Fruit fly (Drosophila melanogaster) whole organism, embryonic: ENCODE results near the gene CG32488.

Source experiments
- Blimp-1 ChIP-seq: fragments of 200-800 bp; sonication (Bioruptor generic); optimal IDR thresholded peaks from 3 replicates; lab custom pipeline; 2018; ENCODE audit warnings: missing biosample characterization, missing genetic modification characterization, mild to moderate bottlenecking, moderate library complexity, missing genetic modification reagents
- Bteb2 ChIP-seq: fragments of 200-800 bp; sonication (Bioruptor generic); optimal IDR thresholded peaks from 2 replicates; lab custom pipeline; 2016; ENCODE audit warnings: missing biosample characterization, missing genetic modification characterization
- CG10267 ChIP-seq: fragments of 200-800 bp; sonication (Bioruptor generic); optimal IDR thresholded peaks from 2 replicates; lab custom pipeline; 2018; ENCODE audit warnings: missing biosample characterization, mild to moderate bottlenecking, missing genetic modification characterization, moderate library complexity
- CG10565 ChIP-seq: fragments of 200-800 bp; sonication (Bioruptor generic); optimal IDR thresholded peaks from 3 replicates; lab custom pipeline; 2016; ENCODE audit warnings: missing biosample characterization, mild to moderate bottlenecking, missing genetic modification characterization
- CG11085 ChIP-seq: fragments of 200-800 bp; sonication (Bioruptor generic); IDR thresholded peaks from 2 replicates; pipeline ENCODE4 v1.3.6; 2022; ENCODE audit warnings: missing biosample characterization, missing genetic modification characterization
- CG11093 ChIP-seq: fragments of 200-800 bp; sonication (Bioruptor generic); IDR thresholded peaks from 3 replicates; pipeline ENCODE4 v1.3.6; 2022; ENCODE audit warnings: missing biosample characterization, missing genetic modification characterization
- CG12942 ChIP-seq: fragments of 200-800 bp; sonication (Bioruptor generic); optimal IDR thresholded peaks from 3 replicates; lab custom pipeline; 2016; ENCODE audit warnings: missing biosample characterization, missing genetic modification characterization
- CG15011 ChIP-seq: fragments of 200-800 bp; sonication (Bioruptor generic); optimal IDR thresholded peaks from 3 replicates; lab custom pipeline; 2018; ENCODE audit warnings: missing biosample characterization, mild to moderate bottlenecking, missing genetic modification characterization
- CG15073 ChIP-seq: fragments of 200-800 bp; sonication (Bioruptor generic); optimal IDR thresholded peaks from 2 replicates; lab custom pipeline; 2016; ENCODE audit warnings: missing biosample characterization, missing genetic modification characterization
- CG15514 ChIP-seq: fragments of 200-800 bp; sonication (Bioruptor generic); optimal IDR thresholded peaks from 3 replicates; lab custom pipeline; 2017; ENCODE audit warnings: missing biosample characterization, missing genetic modification characterization, mild to moderate bottlenecking, moderate library complexity, missing genetic modification reagents
- CG16815 ChIP-seq: fragments of 200-800 bp; sonication (Bioruptor generic); optimal IDR thresholded peaks from 3 replicates; lab custom pipeline; 2017; ENCODE audit warnings: missing biosample characterization, mild to moderate bottlenecking, missing genetic modification characterization
- CG17385 ChIP-seq: fragments of 200-800 bp; sonication (Bioruptor generic); optimal IDR thresholded peaks from 3 replicates; lab custom pipeline; 2018; ENCODE audit warnings: missing biosample characterization, mild to moderate bottlenecking, missing genetic modification characterization
- CG17568 ChIP-seq: fragments of 200-800 bp; sonication (Bioruptor generic); optimal IDR thresholded peaks from 2 replicates; lab custom pipeline; 2018; ENCODE audit warnings: missing biosample characterization, mild to moderate bottlenecking, missing genetic modification characterization, moderate library complexity
- CG2199 ChIP-seq: fragments of 200-800 bp; sonication (Bioruptor generic); IDR thresholded peaks from 3 replicates; pipeline ENCODE4 v1.3.6; 2022; ENCODE audit warnings: missing biosample characterization, missing genetic modification characterization
- CG31224 ChIP-seq: fragments of 200-800 bp; sonication (Bioruptor generic); IDR thresholded peaks from 2 replicates; pipeline ENCODE4 v1.3.6; 2022; ENCODE audit warnings: missing biosample characterization, missing genetic modification characterization
- CG34422 ChIP-seq: fragments of 200-800 bp; sonication (Bioruptor generic); IDR thresholded peaks from 3 replicates; pipeline ENCODE4 v1.3.6; 2022; ENCODE audit warnings: missing biosample characterization, missing genetic modification characterization
- CG4424 ChIP-seq: fragments of 200-800 bp; sonication (Bioruptor generic); optimal IDR thresholded peaks from 3 replicates; lab custom pipeline; 2016; ENCODE audit warnings: missing biosample characterization, missing genetic modification characterization
- CG4617 ChIP-seq: fragments of 200-800 bp; sonication (Bioruptor generic); optimal IDR thresholded peaks from 3 replicates; lab custom pipeline; 2016; ENCODE audit warnings: missing biosample characterization, missing genetic modification characterization, borderline replicate concordance
- CoRest ChIP-seq: fragments of 200-800 bp; sonication (Bioruptor generic); optimal IDR thresholded peaks from 3 replicates; lab custom pipeline; 2018; ENCODE audit warnings: missing biosample characterization, mild to moderate bottlenecking, missing genetic modification characterization, moderate library complexity
- D ChIP-seq, 2 experiments: fragments of 200-800 bp in 1 of 2; fragments of >200 bp in 1 of 2; sonication (Bioruptor generic) in 1 of 2; optimal IDR thresholded peaks; 2 replicates in 1 of 2; 3 replicates in 1 of 2; lab custom pipeline; 2017; ENCODE audit warnings: mild to moderate bottlenecking in 1 of 2, missing biosample characterization in 1 of 2, missing genetic modification characterization in 1 of 2, missing genetic modification reagents in 1 of 2
- Dek ChIP-seq: fragments of 200-800 bp; sonication (Bioruptor generic); optimal IDR thresholded peaks from 3 replicates; lab custom pipeline; 2019; ENCODE audit warnings: missing biosample characterization, mild to moderate bottlenecking, missing genetic modification characterization, moderate library complexity
- E2f1 ChIP-seq: fragments of 200-800 bp; sonication (Bioruptor generic); IDR thresholded peaks from 2 replicates; pipeline ENCODE4 v1.3.6; 2022; ENCODE audit warnings: missing biosample characterization, missing genetic modification characterization
- HLHmδ ChIP-seq: fragments of 200-800 bp; sonication (Bioruptor generic); optimal IDR thresholded peaks from 2 replicates; lab custom pipeline; 2018; ENCODE audit warnings: missing biosample characterization, mild to moderate bottlenecking, missing genetic modification characterization, moderate library complexity
- Hr3 ChIP-seq: fragments of 200-800 bp; sonication (Bioruptor generic); optimal IDR thresholded peaks from 3 replicates; lab custom pipeline; 2016; ENCODE audit warnings: missing biosample characterization, missing genetic modification characterization
- Hr51 ChIP-seq, 2 experiments: fragments of 200-800 bp; sonication (Bioruptor generic); optimal IDR thresholded peaks; 2 replicates in 1 of 2; 3 replicates in 1 of 2; lab custom pipeline; 2016 to 2018; ENCODE audit warnings: missing biosample characterization in 2 of 2, missing genetic modification characterization in 2 of 2, mild to moderate bottlenecking in 1 of 2, moderate library complexity in 1 of 2
- Lhr ChIP-seq: fragments of 200-800 bp; sonication (Bioruptor generic); optimal IDR thresholded peaks from 3 replicates; lab custom pipeline; 2017; ENCODE audit warnings: mild to moderate bottlenecking, missing biosample characterization, missing genetic modification reagents, missing genetic modification characterization
- Lpt ChIP-seq: fragments of >200 bp; optimal IDR thresholded peaks from 2 replicates; lab custom pipeline; 2018; ENCODE audit warnings: missing biosample characterization, missing genetic modification characterization
- Med ChIP-seq: fragments of 200-800 bp; sonication (Bioruptor generic); peaks from one replicate; lab custom pipeline; 2016; ENCODE audit warnings: missing biosample characterization, missing genetic modification characterization, mild to moderate bottlenecking, inconsistent platforms, moderate library complexity
- NFAT ChIP-seq: fragments of 200-800 bp; sonication (Bioruptor generic); IDR thresholded peaks from 2 replicates; pipeline ENCODE4 v1.3.6; 2022; ENCODE audit warnings: missing biosample characterization, missing genetic modification characterization
- TFAM ChIP-seq: fragments of 200-800 bp; sonication (Bioruptor generic); optimal IDR thresholded peaks from 2 replicates; lab custom pipeline; 2017; ENCODE audit warnings: missing biosample characterization, missing genetic modification characterization, inconsistent platforms
- ato ChIP-seq: fragments of 200-800 bp; sonication (Bioruptor generic); IDR thresholded peaks from 2 replicates; pipeline ENCODE4 v1.3.6; 2022; ENCODE audit warnings: missing biosample characterization, missing genetic modification characterization; ENCODE audit not compliant: partially characterized antibody
- chn ChIP-seq: fragments of 200-800 bp; sonication (Bioruptor generic); optimal IDR thresholded peaks from 2 replicates; lab custom pipeline; 2016; ENCODE audit warnings: missing biosample characterization, missing genetic modification characterization
- da ChIP-seq: fragments of 200-800 bp; sonication (Bioruptor generic); optimal IDR thresholded peaks from 2 replicates; lab custom pipeline; 2016; ENCODE audit warnings: missing biosample characterization, missing genetic modification characterization
- dan ChIP-seq: fragments of 200-800 bp; sonication (Bioruptor generic); IDR thresholded peaks from 2 replicates; pipeline ENCODE4 v1.3.6; 2022; ENCODE audit warnings: missing biosample characterization, missing genetic modification characterization
- dysf ChIP-seq: fragments of 200-800 bp; sonication (Bioruptor generic); IDR thresholded peaks from 3 replicates; pipeline ENCODE4 v1.3.6; 2022; ENCODE audit warnings: missing biosample characterization, missing genetic modification characterization
- hbn ChIP-seq: fragments of 200-800 bp; sonication (Bioruptor generic); IDR thresholded peaks from 2 replicates; pipeline ENCODE4 v1.3.6; 2022; ENCODE audit warnings: missing biosample characterization, missing genetic modification characterization; ENCODE audit not compliant: partially characterized antibody
- hth ChIP-seq: fragments of >200 bp; optimal IDR thresholded peaks from 2 replicates; lab custom pipeline; 2017; ENCODE audit warnings: inconsistent platforms
- ind ChIP-seq: fragments of 200-800 bp; sonication (Bioruptor generic); optimal IDR thresholded peaks from 3 replicates; lab custom pipeline; 2016; ENCODE audit warnings: missing biosample characterization, missing genetic modification characterization
- pfk ChIP-seq: fragments of 200-800 bp; sonication (Bioruptor generic); optimal IDR thresholded peaks from 2 replicates; lab custom pipeline; 2018; ENCODE audit warnings: missing biosample characterization, mild to moderate bottlenecking, missing genetic modification characterization, moderate library complexity
- pnt ChIP-seq: fragments of 200-800 bp; sonication (Bioruptor generic); optimal IDR thresholded peaks from 3 replicates; lab custom pipeline; 2016; ENCODE audit warnings: missing biosample characterization, missing genetic modification characterization
- ranshi ChIP-seq: fragments of 200-800 bp; sonication (Bioruptor generic); IDR thresholded peaks from 2 replicates; pipeline ENCODE4 v1.3.6; 2022; ENCODE audit warnings: missing biosample characterization, missing genetic modification characterization
- slp2 ChIP-seq: fragments of 200-800 bp; sonication (Bioruptor generic); optimal IDR thresholded peaks from 2 replicates; lab custom pipeline; 2016; ENCODE audit warnings: missing biosample characterization, missing genetic modification characterization
- stwl ChIP-seq: fragments of 200-800 bp; sonication (Bioruptor generic); optimal IDR thresholded peaks from 3 replicates; lab custom pipeline; 2018; ENCODE audit warnings: missing biosample characterization, mild to moderate bottlenecking, missing genetic modification characterization, moderate library complexity
- ttk ChIP-seq: fragments of 200-800 bp; sonication (Bioruptor generic); IDR thresholded peaks from 2 replicates; pipeline ENCODE4 v2.1.2; 2022; ENCODE audit warnings: missing biosample characterization, missing genetic modification characterization
- tx ChIP-seq: fragments of 200-800 bp; sonication (Bioruptor generic); optimal IDR thresholded peaks from 2 replicates; lab custom pipeline; 2016; ENCODE audit warnings: missing biosample characterization, missing genetic modification characterization
- vnd ChIP-seq: fragments of 200-800 bp; sonication (Bioruptor generic); IDR thresholded peaks from 3 replicates; pipeline ENCODE4 v1.3.6; 2022; ENCODE audit warnings: missing biosample characterization, missing genetic modification characterization; ENCODE audit not compliant: partially characterized antibody
- wor ChIP-seq: fragments of 200-800 bp; sonication (Bioruptor generic); IDR thresholded peaks from 2 replicates; pipeline ENCODE4 v1.3.6; 2022; ENCODE audit warnings: missing biosample characterization, missing genetic modification characterization
- zfh2 ChIP-seq: fragments of 200-800 bp; sonication (Bioruptor generic); optimal IDR thresholded peaks from 2 replicates; lab custom pipeline; 2016; ENCODE audit warnings: missing biosample characterization, missing genetic modification characterization

Gene CG32488

DNA sequence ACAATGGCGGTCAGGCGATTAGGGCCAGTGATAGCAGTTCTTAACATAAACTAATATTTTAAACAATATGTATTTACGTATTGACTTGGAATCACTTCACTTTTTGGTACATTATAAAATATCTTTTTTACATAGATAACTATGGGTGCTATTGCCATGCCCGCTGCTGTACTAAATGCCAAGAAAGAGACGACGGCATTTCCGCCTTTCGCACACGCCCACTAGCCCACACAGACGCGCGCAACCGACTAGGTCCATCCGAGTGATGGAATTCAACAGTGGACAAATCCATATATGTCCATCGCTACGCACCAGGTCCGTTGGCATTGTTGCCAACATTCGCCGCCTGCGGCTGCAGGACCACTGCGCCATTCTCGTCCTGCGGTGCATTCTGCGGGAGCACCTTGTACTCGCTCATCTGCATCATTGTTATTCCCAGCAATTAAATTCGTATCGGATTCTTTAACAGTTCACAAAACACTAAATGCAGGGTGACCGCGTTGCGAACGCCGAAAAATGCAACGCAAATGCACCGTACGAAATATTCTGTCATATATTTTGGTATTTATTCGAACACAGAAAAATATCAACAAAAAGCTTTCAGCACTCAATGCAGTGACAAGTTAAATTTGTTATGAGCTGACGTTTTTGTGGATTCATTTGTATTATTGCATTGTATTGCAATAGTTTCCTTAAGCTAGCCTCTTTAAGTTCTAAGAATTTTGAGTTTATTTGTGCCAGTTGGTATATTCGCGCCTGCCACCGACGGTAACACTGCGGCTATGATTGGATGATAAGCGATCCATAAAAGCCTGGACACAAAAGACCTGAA lies 30.7 kb upstream of the CG32488 start, which contains the start of the genes scramb2 and Sk2 (continued):
- TF ChIP-seq tx (GFP tag; lab: Kevin White, UChicago), result peak; percentile 67
- TF ChIP-seq slp2 (GFP tag; lab: Kevin White, UChicago), result peak; percentile 87
- TF ChIP-seq stwl (tag; lab: Kevin White, UChicago), result peak; percentile 55
- peak; percentile 91 for TF ChIP-seq CG11085 (GFP tag; lab: Robert Waterston, UW)
- peak; percentile 94 for TF ChIP-seq CG2199 (GFP tag; lab: Robert Waterston, UW)
- TF ChIP-seq wor (GFP tag; lab: Robert Waterston, UW), result peak; percentile 90
- TF ChIP-seq da (GFP tag; lab: Kevin White, UChicago), result peak; percentile 68
- peak; percentile 74; the same call in 1 of the 2 replicates for TF ChIP-seq dan (GFP tag; lab: Robert Waterston, UW)
- peak; percentile 69 for TF ChIP-seq CG10565 (GFP tag; lab: Kevin White, UChicago)
- peak; percentile 94 for TF ChIP-seq Dek (tag; lab: Kevin White, UChicago)
- TF ChIP-seq TFAM (GFP tag; lab: Kevin White, UChicago), result peak; percentile 85
- peak; percentile 91 for TF ChIP-seq Blimp-1
- peak; percentile 48 for TF ChIP-seq pfk (GFP tag; lab: Kevin White, UChicago)
- peak; percentile 94 for TF ChIP-seq NFAT (GFP tag; lab: Robert Waterston, UW)
- peak; percentile 85 for TF ChIP-seq CG10267 (tag; lab: Kevin White, UChicago)
- TF ChIP-seq HLHmδ (GFP tag; lab: Kevin White, UChicago), result peak; percentile 58
- TF ChIP-seq CG17385 (GFP tag; lab: Kevin White, UChicago), result peak; percentile 93
- TF ChIP-seq CG17568, result peak; percentile 94
- peak; percentile 95 for TF ChIP-seq ranshi (GFP tag; lab: Robert Waterston, UW)
- peak; percentile 83 to 96 for TF ChIP-seq Hr51 (GFP tag; optimal IDR thresholded peaks at IDR 0.05; lab: Kevin White, UChicago)
- TF ChIP-seq Bteb2, result peak; percentile 73
- peak; percentile 91 for TF ChIP-seq Hr3 (GFP tag; lab: Kevin White, UChicago)
- peak; percentile 80 for TF ChIP-seq Lhr
- TF ChIP-seq E2f1 (GFP tag; lab: Robert Waterston, UW), result peak; percentile 92
- TF ChIP-seq Lpt (GFP tag; lab: Kevin White, UChicago), result no peak
- peak; percentile 96 for TF ChIP-seq CG34422
- TF ChIP-seq CG15011 (GFP tag; lab: Kevin White, UChicago), result peak; percentile 92
- peak; percentile 94 for TF ChIP-seq ttk (GFP tag; lab: Robert Waterston, UW)
- TF ChIP-seq pnt, result peak; percentile 75
- TF ChIP-seq CG16815, result peak; percentile 86
- TF ChIP-seq CG12942 (GFP tag; lab: Kevin White, UChicago), result peak; percentile 83
- peak; percentile 89 for TF ChIP-seq chn (GFP tag; lab: Kevin White, UChicago)
- peak; percentile 90 for TF ChIP-seq CG11093 (GFP tag; lab: Robert Waterston, UW)
- peak; percentile 96 for TF ChIP-seq dysf (GFP tag; lab: Robert Waterston, UW)
- no peak for TF ChIP-seq ato
- TF ChIP-seq zfh2 (GFP tag; lab: Kevin White, UChicago), result peak; percentile 79
- TF ChIP-seq CG15514 (GFP tag; lab: Kevin White, UChicago), result peak; percentile 90
- no peak for TF ChIP-seq D (optimal IDR thresholded peaks at IDR 0.05; lab: Kevin White, UChicago)
- TF ChIP-seq D (GFP tag; optimal IDR thresholded peaks at IDR 0.05; lab: Kevin White, UChicago), result peak; percentile 95
- TF ChIP-seq hth (lab: Kevin White, UChicago), result no peak
- TF ChIP-seq vnd (GFP tag; lab: Robert Waterston, UW), result no peak
- TF ChIP-seq ind (GFP tag; lab: Kevin White, UChicago), result peak; percentile 94
- TF ChIP-seq CG4617 (GFP tag; lab: Kevin White, UChicago), result peak; percentile 63
- peak; percentile 21 for TF ChIP-seq CG15073 (GFP tag; lab: Kevin White, UChicago)
- peak; percentile 98 for TF ChIP-seq Med (GFP tag; lab: Kevin White, UChicago)
- peak; percentile 86 for TF ChIP-seq CG31224 (GFP tag; lab: Robert Waterston, UW)
- TF ChIP-seq hbn, result no peak
- peak; percentile 95 for TF ChIP-seq CG4424 (GFP tag; lab: Kevin White, UChicago)
- TF ChIP-seq CoRest (tag; lab: Kevin White, UChicago), result peak; percentile 94
